Worm (Caenorhabditis elegans): Measurements from ENCODE around the gene F01F1.3.
A peak's percentile ranks its signal among the peaks of the same experiment; 100 is the strongest.

Gene F01F1.3

DNA sequence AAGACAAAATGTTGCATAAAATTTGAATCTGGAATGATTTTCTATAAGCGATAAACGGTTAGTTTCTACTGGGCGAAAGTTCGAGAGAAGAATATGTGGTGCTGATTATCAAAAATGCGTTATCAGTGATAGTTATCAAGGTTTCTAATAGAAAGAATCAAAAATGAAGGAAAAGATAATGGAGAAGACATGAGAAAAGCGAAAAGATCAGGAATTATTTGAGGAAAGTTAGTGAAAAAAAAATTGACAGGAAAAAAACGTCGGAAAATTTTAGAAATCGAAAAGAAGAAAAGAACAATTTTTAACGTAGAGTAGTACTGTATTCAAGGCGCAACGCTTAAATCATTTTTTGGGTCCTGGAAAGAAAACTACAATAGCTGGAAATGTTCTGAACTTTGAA, 8.0 kb upstream of the F01F1.3 start, which contains the start of gene dnpp-1:
Gene dnpp-1 (minus strand): TSS at position 30 of the 400 bp plus-strand sequence.
- TF ChIP-seq dmd-4 (tag; optimal IDR thresholded peaks at IDR 0.05; ENCODE audit: borderline replicate concordance) (no peak), sox-4 (tag; optimal IDR thresholded peaks at IDR 0.05) (no peak), elt-2 (tag; optimal IDR thresholded peaks at IDR 0.05) (peak; percentile 95), unc-3 (GFP tag; conservative IDR thresholded peaks at IDR 0.05) (no peak), unc-3 (tag; optimal IDR thresholded peaks at IDR 0.05) (no peak), syd-9 (tag; optimal IDR thresholded peaks at IDR 0.05) (no peak), ceh-45 (GFP tag; IDR thresholded peaks at IDR 0.05) (no peak), fax-1 (tag; optimal IDR thresholded peaks at IDR 0.05) (no peak), ceh-24 (tag; optimal IDR thresholded peaks at IDR 0.05) (no peak)

DNA sequence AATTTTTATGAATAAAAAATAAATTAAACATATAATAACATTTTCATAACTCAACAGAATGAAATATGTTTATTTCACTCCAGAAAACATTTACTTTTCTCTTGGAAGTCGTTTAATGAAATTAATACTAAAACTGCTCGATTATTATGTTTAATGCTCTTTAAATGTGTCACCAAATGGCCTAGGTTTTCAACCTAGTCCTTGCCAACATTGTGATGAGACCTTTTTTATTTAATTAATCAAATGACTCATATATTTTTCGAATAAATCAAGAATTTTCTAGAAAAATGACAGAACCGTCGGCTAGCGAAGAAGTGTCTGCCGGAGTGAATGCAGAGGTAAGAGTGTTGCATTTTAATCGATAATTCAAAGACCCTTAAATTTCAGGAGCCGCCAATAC, 7.5 kb upstream of the F01F1.3 start, which contains the start of gene rabn-5:
Gene rabn-5 (plus strand): TSS at position 284 of the 400 bp plus-strand sequence.
- no peak for TF ChIP-seq npax-4 (tag; optimal IDR thresholded peaks at IDR 0.05)
- TF ChIP-seq K09A11.1 (tag; optimal IDR thresholded peaks at IDR 0.05; ENCODE audit: insufficient read depth) = no peak
- no peak for TF ChIP-seq sox-2 (GFP tag; IDR thresholded peaks at IDR 0.05)
- TF ChIP-seq unc-55 (GFP tag; optimal IDR thresholded peaks at IDR 0.05) = peak; percentile 12
- no peak for TF ChIP-seq nhr-232 (tag; optimal IDR thresholded peaks at IDR 0.05)
- TF ChIP-seq Y22D7AL.16 (tag; optimal IDR thresholded peaks at IDR 0.05) = no peak
- TF ChIP-seq ceh-22 (tag; optimal IDR thresholded peaks at IDR 0.05) = no peak
- peak; percentile 58 for TF ChIP-seq unc-42 (tag; optimal IDR thresholded peaks at IDR 0.05)
- no peak for TF ChIP-seq ceh-24 (tag; optimal IDR thresholded peaks at IDR 0.05)
- TF ChIP-seq dmd-4 (tag; optimal IDR thresholded peaks at IDR 0.05; ENCODE audit: borderline replicate concordance) = no peak
- TF ChIP-seq ets-4 (tag; optimal IDR thresholded peaks at IDR 0.05) = peak; percentile 42
- TF ChIP-seq pros-1 (tag; optimal IDR thresholded peaks at IDR 0.05) = no peak
- TF ChIP-seq pax-1 (tag; optimal IDR thresholded peaks at IDR 0.05) = no peak
- TF ChIP-seq ceh-30 (tag; optimal IDR thresholded peaks at IDR 0.05) = no peak
- no peak for TF ChIP-seq ceh-48 (tag; optimal IDR thresholded peaks at IDR 0.05)
- no peak for TF ChIP-seq unc-3 (GFP tag; conservative IDR thresholded peaks at IDR 0.05)
- TF ChIP-seq unc-3 (tag; optimal IDR thresholded peaks at IDR 0.05) = no peak
- TF ChIP-seq C38D4.7 (GFP tag; optimal IDR thresholded peaks at IDR 0.05) = no peak
- TF ChIP-seq hlh-15 (tag; optimal IDR thresholded peaks at IDR 0.05) = no peak
- TF ChIP-seq K02D7.2 (tag; optimal IDR thresholded peaks at IDR 0.05) = no peak
- no peak for TF ChIP-seq ahr-1 (tag; optimal IDR thresholded peaks at IDR 0.05)
- no peak for TF ChIP-seq fkh-10 (GFP tag; optimal IDR thresholded peaks at IDR 0.05)

DNA sequence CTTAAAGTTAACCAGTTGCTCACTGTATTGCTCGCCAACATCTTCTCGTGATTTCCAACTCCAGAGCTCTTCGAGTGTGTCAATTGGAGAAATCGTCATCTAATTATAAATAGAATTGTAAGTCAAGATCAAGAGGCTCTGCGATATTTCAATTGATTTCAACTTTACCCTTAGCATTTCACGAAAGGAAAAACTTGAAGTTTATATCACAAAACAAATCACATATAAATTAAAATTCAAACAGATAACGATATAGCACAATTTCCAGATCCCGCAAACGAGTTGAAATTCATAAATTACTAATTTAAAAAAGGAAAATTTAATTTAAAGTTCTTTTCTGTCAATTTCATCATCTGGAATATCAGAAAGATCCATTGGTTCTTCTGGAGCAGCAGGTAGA, 3.3 kb upstream of the F01F1.3 start, which contains the start of gene eng-1:
Gene eng-1 (minus strand): TSS at position 101 of the 400 bp plus-strand sequence.
- TF ChIP-seq dve-1 (tag; optimal IDR thresholded peaks at IDR 0.05) = no peak
- no peak for TF ChIP-seq pqm-1 (tag; optimal IDR thresholded peaks at IDR 0.05)
- no peak for TF ChIP-seq fax-1 (tag; optimal IDR thresholded peaks at IDR 0.05)
- TF ChIP-seq hlh-13 (GFP tag; optimal IDR thresholded peaks at IDR 0.05) = no peak
- no peak for TF ChIP-seq ets-4 (tag; optimal IDR thresholded peaks at IDR 0.05)

DNA sequence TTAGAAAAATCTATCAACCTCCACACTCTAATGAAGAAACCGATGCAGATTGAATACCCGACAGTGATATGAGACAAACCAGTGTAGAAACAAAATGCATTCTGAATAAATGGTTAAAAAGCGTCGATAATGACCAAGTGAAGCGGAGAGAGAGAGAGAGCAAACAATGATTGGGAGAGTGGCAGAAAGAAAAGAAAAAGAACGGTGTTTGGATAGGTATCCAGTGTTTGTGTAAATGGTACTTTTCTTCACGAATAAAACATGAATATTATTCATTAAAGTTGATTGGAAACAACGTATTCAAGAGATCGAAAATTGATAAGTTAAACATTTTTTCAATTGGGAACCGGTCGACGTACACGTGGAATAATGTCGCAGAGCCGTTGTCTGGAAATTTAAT, 2.3 kb upstream of the F01F1.3 start, which contains the start of gene F01F1.15:
Gene F01F1.15 (minus strand): TSS at position 101 of the 400 bp plus-strand sequence.
- TF ChIP-seq ceh-14 (tag; optimal IDR thresholded peaks at IDR 0.05) = no peak
- TF ChIP-seq ceh-6 (GFP tag; optimal IDR thresholded peaks at IDR 0.05) = no peak
- TF ChIP-seq eyg-1 (tag; optimal IDR thresholded peaks at IDR 0.05) = no peak
- no peak for TF ChIP-seq npax-4 (tag; optimal IDR thresholded peaks at IDR 0.05)
- no peak for TF ChIP-seq ztf-16 (tag; optimal IDR thresholded peaks at IDR 0.05)

DNA sequence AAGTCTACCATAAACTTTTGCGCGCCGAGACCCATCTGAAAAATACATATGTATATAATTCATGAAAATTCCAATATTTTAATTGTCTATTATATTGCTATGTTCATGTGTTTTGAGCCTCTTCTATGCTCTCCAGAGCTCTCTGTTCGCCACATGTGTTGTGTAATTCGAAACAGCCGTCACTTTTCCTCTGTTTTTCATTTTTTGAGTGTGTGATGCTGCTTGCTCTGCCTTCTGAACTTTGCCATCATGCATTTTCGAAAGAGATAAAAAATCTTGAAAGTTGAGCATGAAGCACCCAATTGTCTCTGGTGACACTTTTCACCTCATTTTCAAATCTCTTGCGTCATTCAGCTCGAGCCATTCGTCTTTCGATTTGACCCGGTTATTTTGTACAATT, 550 bp downstream of the F01F1.3 start:
- TF ChIP-seq hlh-8 (tag; optimal IDR thresholded peaks at IDR 0.05) = peak; percentile 36
- no peak for TF ChIP-seq eyg-1 (tag; optimal IDR thresholded peaks at IDR 0.05)

All from whole organism, late embryonic.